Worm (Caenorhabditis elegans): ENCODE measurements around the gene col-171.

The col-171 gene

ce11 chrX:6355030-6355635 is 21.0 kb downstream of the col-171 start, which contains the start of gene C03B1.5:
C03B1.5 (plus strand) TSS chrX:6355585.
- TF ChIP-seq unc-62 (GFP tag; optimal IDR thresholded peaks at IDR 0.05): no peak
- TF ChIP-seq ceh-16 (tag; optimal IDR thresholded peaks at IDR 0.05): no peak
- no peak for TF ChIP-seq ama-1 (optimal IDR thresholded peaks at IDR 0.05)
- no peak for TF ChIP-seq ceh-82 (tag; optimal IDR thresholded peaks at IDR 0.05)
- TF ChIP-seq lin-15B (tag; optimal IDR thresholded peaks at IDR 0.05): no peak
- no peak for TF ChIP-seq nhr-25 (tag; optimal IDR thresholded peaks at IDR 0.05)

ce11 chrX:6357772-6358171 is 23.7 kb downstream of the col-171 start, which contains the start of gene C03B1.10:
C03B1.10 (minus strand) TSS chrX:6357872.
- TF ChIP-seq zag-1 (tag; optimal IDR thresholded peaks at IDR 0.05) (no peak), egl-27 (tag; optimal IDR thresholded peaks at IDR 0.05) (no peak), fkh-10 (GFP tag; optimal IDR thresholded peaks at IDR 0.05) (no peak), aly-2 (tag; optimal IDR thresholded peaks at IDR 0.05) (no peak), tbx-2 (tag; optimal IDR thresholded peaks at IDR 0.05) (no peak), pqm-1 (tag; optimal IDR thresholded peaks at IDR 0.05) (no peak), daf-12 (tag; optimal IDR thresholded peaks at IDR 0.05) (no peak), pha-4 (tag; optimal IDR thresholded peaks at IDR 0.05) (no peak), jun-1 (tag; optimal IDR thresholded peaks at IDR 0.05) (no peak), ceh-9 (tag; optimal IDR thresholded peaks at IDR 0.05) (no peak), nhr-25 (tag; optimal IDR thresholded peaks at IDR 0.05) (no peak), lsy-12 (tag; optimal IDR thresholded peaks at IDR 0.05) (no peak), nhr-23 (tag; optimal IDR thresholded peaks at IDR 0.05) (no peak), sea-2 (GFP tag; optimal IDR thresholded peaks at IDR 0.05) (no peak)

ce11 chrX:6360077-6360476 is 26.0 kb downstream of the col-171 start:
- TF ChIP-seq aly-2 (tag; optimal IDR thresholded peaks at IDR 0.05) (no peak), sea-2 (GFP tag; optimal IDR thresholded peaks at IDR 0.05) (no peak), fkh-2 (tag; optimal IDR thresholded peaks at IDR 0.05) (no peak), fkh-10 (GFP tag; optimal IDR thresholded peaks at IDR 0.05) (no peak), nhr-76 (tag; optimal IDR thresholded peaks at IDR 0.05) (no peak), nhr-12 (tag; optimal IDR thresholded peaks at IDR 0.05) (no peak), ceh-16 (tag; optimal IDR thresholded peaks at IDR 0.05) (no peak), mml-1 (tag; optimal IDR thresholded peaks at IDR 0.05) (no peak), R02D3.7 (tag; optimal IDR thresholded peaks at IDR 0.05) (no peak), tbx-2 (tag; optimal IDR thresholded peaks at IDR 0.05) (no peak), zag-1 (tag; optimal IDR thresholded peaks at IDR 0.05) (no peak), pqm-1 (tag; optimal IDR thresholded peaks at IDR 0.05) (no peak), ZK546.5 (tag; optimal IDR thresholded peaks at IDR 0.05) (no peak), daf-12 (tag; optimal IDR thresholded peaks at IDR 0.05) (no peak)

ce11 chrX:6360658-6361057 is 26.6 kb downstream of the col-171 start, which contains the start of gene C03B1.14:
C03B1.14 (minus strand) TSS chrX:6360758.
- no peak for TF ChIP-seq ceh-16 (tag; optimal IDR thresholded peaks at IDR 0.05)
- TF ChIP-seq fkh-10 (GFP tag; optimal IDR thresholded peaks at IDR 0.05): no peak
- no peak for TF ChIP-seq aly-2 (tag; optimal IDR thresholded peaks at IDR 0.05)
- TF ChIP-seq unc-62 (GFP tag; optimal IDR thresholded peaks at IDR 0.05): no peak
- TF ChIP-seq pqm-1 (tag; optimal IDR thresholded peaks at IDR 0.05): no peak
- TF ChIP-seq nhr-11 (tag; optimal IDR thresholded peaks at IDR 0.05): no peak
- TF ChIP-seq ceh-9 (tag; optimal IDR thresholded peaks at IDR 0.05): no peak
- no peak for TF ChIP-seq fos-1 (tag; optimal IDR thresholded peaks at IDR 0.05)
- TF ChIP-seq elt-2 (tag; optimal IDR thresholded peaks at IDR 0.05): no peak
- no peak for TF ChIP-seq hmg-11 (tag; optimal IDR thresholded peaks at IDR 0.05)
- no peak for TF ChIP-seq elt-3 (tag; optimal IDR thresholded peaks at IDR 0.05)
- TF ChIP-seq sea-2 (GFP tag; optimal IDR thresholded peaks at IDR 0.05): no peak
- TF ChIP-seq nhr-237 (tag; optimal IDR thresholded peaks at IDR 0.05): no peak
- no peak for TF ChIP-seq tbx-2 (tag; optimal IDR thresholded peaks at IDR 0.05)
- TF ChIP-seq unc-39 (tag; optimal IDR thresholded peaks at IDR 0.05): no peak
- TF ChIP-seq elt-1 (tag; optimal IDR thresholded peaks at IDR 0.05): no peak
- TF ChIP-seq nhr-43 (tag; optimal IDR thresholded peaks at IDR 0.05; ENCODE audit: poor library complexity, severe bottlenecking): no peak
- no peak for TF ChIP-seq pha-4 (tag; optimal IDR thresholded peaks at IDR 0.05)

- TF ChIP-seq nfya-1 (tag; optimal IDR thresholded peaks at IDR 0.05; ENCODE audit: insufficient read depth) (no peak), ZK546.5 (tag; optimal IDR thresholded peaks at IDR 0.05) (no peak), snpc-4 (tag; optimal IDR thresholded peaks at IDR 0.05) (no peak), ceh-28 (tag; optimal IDR thresholded peaks at IDR 0.05) (no peak), fkh-2 (tag; optimal IDR thresholded peaks at IDR 0.05) (no peak), nhr-25 (tag; optimal IDR thresholded peaks at IDR 0.05) (no peak), unc-39 (tag; optimal IDR thresholded peaks at IDR 0.05) (no peak), tbx-2 (tag; optimal IDR thresholded peaks at IDR 0.05) (no peak), nhr-12 (tag; optimal IDR thresholded peaks at IDR 0.05) (no peak), skn-1 (tag; optimal IDR thresholded peaks at IDR 0.05) (no peak), ceh-82 (tag; optimal IDR thresholded peaks at IDR 0.05) (no peak), fkh-10 (GFP tag; optimal IDR thresholded peaks at IDR 0.05) (no peak), ceh-9 (tag; optimal IDR thresholded peaks at IDR 0.05) (no peak), ztf-11 (tag; optimal IDR thresholded peaks at IDR 0.05) (no peak)
These were observed 30.1 kb downstream of the col-171 start, which contains the start of gene C03B1.4 for ce11 chrX:6364196-6364595. C03B1.4 (plus strand) TSS chrX:6364496.

Measured in whole organism, L3 larva.